Fruit fly (Drosophila melanogaster): ENCODE results near the gene Wdr82.

The Wdr82 gene

dm6 chr2L:8382646-8383045, 8.4 kb downstream of the Wdr82 start, which contains the start of the genes CG13392 and Rcd4 (continued):
- peak; percentile 33; the same call in 1 of the 2 replicates for TF ChIP-seq E2f1 (GFP tag; IDR thresholded peaks at IDR 0.05)
- no peak for TF ChIP-seq ab (GFP tag; optimal IDR thresholded peaks at IDR 0.05)
- no peak for TF ChIP-seq Hey (tag; optimal IDR thresholded peaks at IDR 0.05)
- peak; percentile 80 for TF ChIP-seq Side (GFP tag; optimal IDR thresholded peaks at IDR 0.05)
- TF ChIP-seq ssp (GFP tag; IDR thresholded peaks at IDR 0.05) = peak; percentile 32; the same call in 1 of the 2 replicates
- peak; percentile 36; the same call in 1 of the 2 replicates for TF ChIP-seq CG14441 (GFP tag; IDR thresholded peaks at IDR 0.05)
- 0 out of 2 replicates have a peak, but pooled peaks have one; percentile 12 for TF ChIP-seq CG7372 (GFP tag; IDR thresholded peaks at IDR 0.05)
- TF ChIP-seq Rx (GFP tag; IDR thresholded peaks at IDR 0.05) = no peak
- peak; percentile 70 for TF ChIP-seq CG8290 (GFP tag; optimal IDR thresholded peaks at IDR 0.05)
- TF ChIP-seq CG8290 (tag; optimal IDR thresholded peaks at IDR 0.05) = peak; percentile 42 to 96
- peak; percentile 54 for TF ChIP-seq unc-4 (GFP tag; IDR thresholded peaks at IDR 0.05; ENCODE audit: partially characterized antibody)
- TF ChIP-seq HLH4C (GFP tag; IDR thresholded peaks at IDR 0.05; ENCODE audit: partially characterized antibody) = peak; percentile 35; the same call in 1 of the 3 replicates
- no peak for TF ChIP-seq CG15011 (GFP tag; optimal IDR thresholded peaks at IDR 0.05)
- 0 out of 2 replicates have a peak, but pooled peaks have one; percentile 27 for TF ChIP-seq CG6689 (GFP tag; IDR thresholded peaks at IDR 0.05)
- peak; percentile 48 for TF ChIP-seq dm (GFP tag; optimal IDR thresholded peaks at IDR 0.05)
- no peak for TF ChIP-seq ase (GFP tag; IDR thresholded peaks at IDR 0.05)
- peak; percentile 37 for TF ChIP-seq CG1529 (GFP tag; optimal IDR thresholded peaks at IDR 0.05)
- peak; percentile 63 for TF ChIP-seq BEAF-32 (GFP tag; optimal IDR thresholded peaks at IDR 0.05)
- no peak for TF ChIP-seq CG42726 (GFP tag; IDR thresholded peaks at IDR 0.05; ENCODE audit: partially characterized antibody)
- TF ChIP-seq ems (GFP tag; optimal IDR thresholded peaks at IDR 0.05) = peak; percentile 67
- TF ChIP-seq gem (tag; optimal IDR thresholded peaks at IDR 0.05) = peak; percentile 7
- TF ChIP-seq CG9876 (GFP tag; optimal IDR thresholded peaks at IDR 0.05) = peak; percentile 45
- peak; percentile 91 for TF ChIP-seq sens (GFP tag)
- TF ChIP-seq Ets65A (GFP tag) = peak; percentile 97
- TF ChIP-seq YL-1 (GFP tag; optimal IDR thresholded peaks at IDR 0.05) = peak; percentile 71
- TF ChIP-seq fd3F (GFP tag; optimal IDR thresholded peaks at IDR 0.05) = peak; percentile 16
- TF ChIP-seq pan (optimal IDR thresholded peaks at IDR 0.05) = no peak
- peak in 1 of 2 experiments; percentile 58 for TF ChIP-seq pan (GFP tag; optimal IDR thresholded peaks at IDR 0.05 in 1 of 2, IDR thresholded peaks at IDR 0.05 in 1 of 2)
- peak; percentile 85 for TF ChIP-seq Antp (GFP tag; optimal IDR thresholded peaks at IDR 0.05)
- no peak for TF ChIP-seq Sox100B (GFP tag; optimal IDR thresholded peaks at IDR 0.05)
- no peak for TF ChIP-seq Lim3 (GFP tag; IDR thresholded peaks at IDR 0.05)
- no peak for TF ChIP-seq CG10565 (GFP tag; optimal IDR thresholded peaks at IDR 0.05)
- peak; percentile 32 for TF ChIP-seq CG6683 (GFP tag; optimal IDR thresholded peaks at IDR 0.05)
- peak; percentile 24; the same call in 1 of the 2 replicates for TF ChIP-seq al (GFP tag; IDR thresholded peaks at IDR 0.05)
- TF ChIP-seq gcm2 (GFP tag; optimal IDR thresholded peaks at IDR 0.05) = peak; percentile 5
- no peak for TF ChIP-seq sc (optimal IDR thresholded peaks at IDR 0.05)
- no peak for TF ChIP-seq sc (GFP tag; optimal IDR thresholded peaks at IDR 0.05)
- TF ChIP-seq GATAe (GFP tag; conservative IDR thresholded peaks at IDR 0.05) = no peak
- peak; percentile 61 for TF ChIP-seq pum (GFP tag; optimal IDR thresholded peaks at IDR 0.05)

- no peak for TF ChIP-seq CG11398 (GFP tag; optimal IDR thresholded peaks at IDR 0.05)
- TF ChIP-seq CG14710 (tag; optimal IDR thresholded peaks at IDR 0.05) = peak; percentile 96
- TF ChIP-seq jing (GFP tag; optimal IDR thresholded peaks at IDR 0.05) = no peak
- peak; percentile 97 for TF ChIP-seq CG2678 (tag; optimal IDR thresholded peaks at IDR 0.05)
- TF ChIP-seq sisA (GFP tag; IDR thresholded peaks at IDR 0.05) = peak; percentile 88
- TF ChIP-seq CG10543 (GFP tag; optimal IDR thresholded peaks at IDR 0.05) = peak; percentile 95
- TF ChIP-seq Bgb (GFP tag; IDR thresholded peaks at IDR 0.05; ENCODE audit: partially characterized antibody) = peak; percentile 47; the same call in 1 of the 2 replicates
- no peak for TF ChIP-seq Sin3A (optimal IDR thresholded peaks at IDR 0.05)
- TF ChIP-seq zen (tag; optimal IDR thresholded peaks at IDR 0.05) = peak; percentile 89
- peak; percentile 31 for TF ChIP-seq CG17912 (GFP tag; optimal IDR thresholded peaks at IDR 0.05)
- TF ChIP-seq cg (GFP tag; optimal IDR thresholded peaks at IDR 0.05) = no peak
- TF ChIP-seq CG8478 (optimal IDR thresholded peaks at IDR 0.05) = no peak
- peak; percentile 81 for TF ChIP-seq CG1529 (GFP tag; optimal IDR thresholded peaks at IDR 0.05)
- peak; percentile 96 for TF ChIP-seq nmo (GFP tag; optimal IDR thresholded peaks at IDR 0.05)
- peak; percentile 94 for TF ChIP-seq CG6689 (GFP tag; IDR thresholded peaks at IDR 0.05)
- peak; percentile 48 for TF ChIP-seq ems (GFP tag; optimal IDR thresholded peaks at IDR 0.05)
- peak; percentile 84 for TF ChIP-seq cas (GFP tag; IDR thresholded peaks at IDR 0.05)
Measured at dm6 chr2L:8384108-8384601, 9.9 kb downstream of the Wdr82 start, which contains the start of the genes Dad1 and CG13384. Gene Dad1 (minus strand): TSS chr2L:8384137. Gene CG13384 (plus strand): TSS chr2L:8384455.

Measured in whole organism, embryonic.